Worm (Caenorhabditis elegans) whole organism, young adult: ENCODE measurements around the gene catp-7.

ENCODE experiments used
- Y56A3A.18 ChIP-seq: fragments of 200-800 bp; sonication (Bioruptor generic); IDR thresholded peaks from 2 replicates; pipeline ENCODE4 v1.3.6; 2022; ENCODE audit warnings: missing genetic modification reagents, missing genetic modification characterization, missing compliant biosample characterization
- ceh-27 ChIP-seq: fragments of 200-800 bp; sonication (Bioruptor generic); optimal IDR thresholded peaks from 2 replicates; lab custom pipeline; 2018; ENCODE audit warnings: mild to moderate bottlenecking, missing genetic modification characterization, moderate library complexity, missing compliant biosample characterization

ce11 chrIV:8620102-8620733, 34.4 kb downstream of the catp-7 start, which contains the start of gene lin-49:
- TF ChIP-seq ceh-27 (GFP tag; lab: Kevin White, UChicago): peak; percentile 66
- no peak for TF ChIP-seq Y56A3A.18 (GFP tag; lab: Robert Waterston, UW)
